Fruit fly (Drosophila melanogaster) whole organism, embryonic: ENCODE results near the gene CG7656.
A peak's percentile ranks its signal among the peaks of the same experiment; 100 is the strongest.

Experiments used
- Atf6 ChIP-seq: fragments of 200-800 bp; sonication (Bioruptor generic); IDR thresholded peaks from 2 replicates; pipeline ENCODE4 v1.3.6; 2022; ENCODE audit warnings: missing biosample characterization, missing genetic modification characterization
- Awh ChIP-seq: fragments of 200-800 bp; sonication (Bioruptor generic); IDR thresholded peaks from 2 replicates; pipeline ENCODE4, ENCODE4 v1.3.6; 2022; ENCODE audit warnings: missing biosample characterization, missing genetic modification characterization
- CG14860 ChIP-seq: fragments of 200-800 bp; sonication (Bioruptor generic); IDR thresholded peaks from 3 replicates; pipeline ENCODE4 v1.3.6; 2022; ENCODE audit warnings: missing biosample characterization, missing genetic modification characterization; ENCODE audit not compliant: partially characterized antibody
- CG7357 ChIP-seq: fragments of 200-800 bp; sonication (Bioruptor generic); IDR thresholded peaks from 3 replicates; pipeline ENCODE4 v1.3.6; 2022; ENCODE audit warnings: missing biosample characterization, missing genetic modification characterization
- Hand ChIP-seq: fragments of 200-800 bp; sonication (Bioruptor generic); optimal IDR thresholded peaks from 2 replicates; lab custom pipeline; 2017; ENCODE audit warnings: mild to moderate bottlenecking, missing biosample characterization, missing genetic modification reagents, missing genetic modification characterization
- Vsx1 ChIP-seq: fragments of 200-800 bp; sonication (Bioruptor generic); optimal IDR thresholded peaks from 2 replicates; lab custom pipeline; 2017; ENCODE audit warnings: missing biosample characterization, mild to moderate bottlenecking, missing genetic modification characterization, missing genetic modification reagents
- az2 ChIP-seq: fragments of 200-800 bp; sonication (Bioruptor generic); optimal IDR thresholded peaks from 3 replicates; lab custom pipeline; 2016; ENCODE audit warnings: missing biosample characterization, missing genetic modification characterization
- chif ChIP-seq, 2 experiments: fragments of 200-800 bp; sonication (Bioruptor generic); optimal IDR thresholded peaks; 3 replicates each; lab custom pipeline; 2016; ENCODE audit warnings: missing biosample characterization in 2 of 2, missing genetic modification characterization in 2 of 2
- gcm2 ChIP-seq: fragments of 200-800 bp; sonication (Bioruptor generic); optimal IDR thresholded peaks from 2 replicates; lab custom pipeline; 2016; ENCODE audit warnings: missing biosample characterization, missing genetic modification characterization
- jumu ChIP-seq: fragments of 200-800 bp; sonication (Bioruptor generic); optimal IDR thresholded peaks from 3 replicates; lab custom pipeline; 2016; ENCODE audit warnings: missing biosample characterization, missing genetic modification characterization
- so ChIP-seq: fragments of 200-800 bp; sonication (Bioruptor generic); IDR thresholded peaks from 3 replicates; pipeline ENCODE4 v1.3.6; 2022; ENCODE audit warnings: missing biosample characterization, missing genetic modification characterization
- vnd ChIP-seq: fragments of 200-800 bp; sonication (Bioruptor generic); IDR thresholded peaks from 3 replicates; pipeline ENCODE4 v1.3.6; 2022; ENCODE audit warnings: missing biosample characterization, missing genetic modification characterization; ENCODE audit not compliant: partially characterized antibody

DNA sequence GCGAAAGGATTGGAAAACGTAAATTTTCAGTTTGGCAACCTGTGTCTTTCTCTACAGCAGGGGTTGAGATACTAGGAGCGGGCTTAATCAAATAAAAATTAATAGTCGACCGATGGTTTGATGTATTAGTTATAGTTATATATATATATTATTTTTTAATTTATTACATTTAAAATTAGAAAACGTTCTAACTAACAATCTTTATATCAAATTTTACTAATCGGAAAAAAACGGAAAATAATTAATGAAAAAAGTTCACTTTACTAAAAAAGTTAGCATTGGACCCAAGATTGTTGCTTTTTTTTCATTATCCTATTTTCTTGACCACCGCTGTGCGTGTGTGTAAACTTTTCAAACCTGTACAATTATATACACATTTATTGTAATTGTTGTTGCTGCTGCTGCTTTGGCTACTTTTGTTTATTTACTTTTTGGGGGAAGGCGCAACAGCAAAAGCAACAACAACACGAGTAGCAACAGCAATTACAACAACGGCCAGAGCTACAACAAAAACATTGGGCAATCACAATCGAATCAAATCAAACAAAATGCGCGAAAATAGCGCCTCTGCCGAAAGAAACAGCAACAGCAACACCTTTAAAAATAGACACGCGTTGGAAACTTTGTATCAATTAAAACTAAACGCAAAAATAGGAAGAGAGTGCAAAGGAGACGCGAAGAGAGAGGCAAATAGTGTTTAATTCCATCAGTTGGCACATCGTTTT, 4.7 kb upstream of the CG7656 start:
- TF ChIP-seq gcm2 (GFP tag; lab: Kevin White, UChicago) (no peak), Hand (GFP tag; lab: Kevin White, UChicago) (peak; percentile 41), jumu (no peak), az2 (GFP tag; lab: Kevin White, UChicago) (peak; percentile 24), CG7357 (GFP tag; lab: Robert Waterston, UW) (no peak), so (GFP tag; lab: Robert Waterston, UW) (no peak), vnd (no peak), CG14860 (GFP tag; lab: Robert Waterston, UW) (no peak), Awh (GFP tag; lab: Robert Waterston, UW) (peak; percentile 12; the same call in 1 of the 2 replicates), Atf6 (GFP tag; lab: Robert Waterston, UW) (no peak), chif (GFP tag; optimal IDR thresholded peaks at IDR 0.05; lab: Kevin White, UChicago) (no peak), Vsx1 (peak; percentile 34)
